Worm (Caenorhabditis elegans) whole organism, early embryonic: ENCODE data around the gene egrh-3.

Experiments used
- F13C5.2 ChIP-seq: sonication (generic microtip); optimal IDR thresholded peaks from 2 replicates; lab custom pipeline; 2017; ENCODE audit warnings: mild to moderate bottlenecking, missing genetic modification characterization, inconsistent platforms, missing compliant biosample characterization
- aly-1 ChIP-seq: sonication (generic microtip); optimal IDR thresholded peaks from 2 replicates; lab custom pipeline; 2016; ENCODE audit warnings: missing genetic modification characterization, missing compliant biosample characterization
- ama-1 ChIP-seq: fragments of 150-350 bp; optimal IDR thresholded peaks from 2 replicates; lab custom pipeline; 2014
- flt-1 ChIP-seq: fragments of 200-800 bp; sonication (Bioruptor generic); IDR thresholded peaks from 2 replicates; pipeline ENCODE4 v1.3.6; 2022; ENCODE audit warnings: missing genetic modification characterization, missing compliant biosample characterization
- pes-1 ChIP-seq: fragments of 200-800 bp; sonication (Bioruptor generic); IDR thresholded peaks from 2 replicates; pipeline ENCODE4 v1.3.6; 2022; ENCODE audit warnings: missing genetic modification reagents, missing genetic modification characterization, missing compliant biosample characterization
- sea-1 ChIP-seq: fragments of 200-800 bp; sonication (Bioruptor generic); conservative IDR thresholded peaks from 2 replicates; pipeline ENCODE4 v1.3.6; 2022; ENCODE audit warnings: missing genetic modification characterization, missing compliant biosample characterization
- tbx-37 ChIP-seq: fragments of 200-800 bp; sonication (Bioruptor generic); conservative IDR thresholded peaks from 2 replicates; pipeline ENCODE4 v1.3.6; 2022; ENCODE audit warnings: missing genetic modification reagents, missing genetic modification characterization, missing compliant biosample characterization
- tra-4 ChIP-seq: sonication (generic microtip); optimal IDR thresholded peaks from 2 replicates; lab custom pipeline; 2017; ENCODE audit warnings: missing genetic modification characterization, missing compliant biosample characterization

DNA sequence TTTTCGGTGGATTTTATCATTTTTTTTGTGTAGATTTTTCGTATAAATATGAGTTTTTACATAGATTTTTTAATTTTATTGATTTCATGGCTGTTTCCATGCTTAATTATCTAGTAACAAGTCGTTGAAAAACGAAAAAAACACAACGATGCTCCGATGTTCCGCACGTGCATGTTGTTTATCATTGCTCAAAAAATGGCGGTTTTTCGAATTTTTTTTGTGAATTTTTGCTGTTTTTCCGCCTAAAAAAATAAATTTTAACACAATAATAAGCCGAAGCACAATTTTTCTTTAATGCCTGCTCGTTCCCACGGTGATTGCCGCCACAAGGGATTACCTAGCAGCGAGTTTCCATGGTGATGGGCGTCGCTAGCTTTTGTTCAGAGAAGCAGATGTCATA lies 46.5 kb downstream of the egrh-3 start:
- TF ChIP-seq ama-1 (lab: Kevin White, UChicago) (no peak), pes-1 (no peak), aly-1 (no peak), F13C5.2 (no peak), flt-1 (GFP tag; lab: Robert Waterston, UW) (no peak), tra-4 (tag; lab: Kevin White, UChicago) (no peak), tbx-37 (GFP tag; lab: Robert Waterston, UW) (no peak), sea-1 (GFP tag; lab: Robert Waterston, UW) (no peak)
